Fruit fly (Drosophila melanogaster) whole organism, prepupa: ENCODE results near the gene CG13123.
A peak's percentile ranks its signal among the peaks of the same experiment; 100 is the strongest.

ENCODE experiments used
- CG11294 ChIP-seq: fragments of 200-800 bp; sonication (Bioruptor generic); IDR thresholded peaks from 2 replicates; pipeline ENCODE4 v1.3.6; 2022; ENCODE audit warnings: missing biosample characterization, missing genetic modification characterization
- CG3032 ChIP-seq: fragments of 200-800 bp; optimal IDR thresholded peaks from 2 replicates; lab custom pipeline; 2019; ENCODE audit warnings: missing biosample characterization, mild to moderate bottlenecking, missing genetic modification characterization, moderate library complexity
- CG3919 ChIP-seq: fragments of 200-800 bp; sonication (Bioruptor generic); optimal IDR thresholded peaks from 3 replicates; lab custom pipeline; 2016; ENCODE audit warnings: missing biosample characterization, missing genetic modification characterization
- CG6808 ChIP-seq: fragments of 200-800 bp; sonication (Bioruptor generic); optimal IDR thresholded peaks from 3 replicates; lab custom pipeline; 2017; ENCODE audit warnings: missing biosample characterization, missing genetic modification characterization, mild to moderate bottlenecking, moderate library complexity, missing genetic modification reagents
- CG8319 ChIP-seq: fragments of 200-800 bp; sonication (Bioruptor generic); optimal IDR thresholded peaks from 3 replicates; lab custom pipeline; 2016; ENCODE audit warnings: missing biosample characterization, missing genetic modification characterization
- Gug ChIP-seq: fragments of 200-800 bp; sonication (Bioruptor generic); IDR thresholded peaks from 2 replicates; pipeline ENCODE4 v1.3.6; 2022; ENCODE audit warnings: missing biosample characterization, missing genetic modification characterization
- Hr38 ChIP-seq: sonication (Bioruptor generic); optimal IDR thresholded peaks from 2 replicates; lab custom pipeline; 2016; ENCODE audit warnings: missing biosample characterization, missing genetic modification characterization
- pdm3 ChIP-seq: fragments of 200-800 bp; sonication (Bioruptor generic); optimal IDR thresholded peaks from 3 replicates; lab custom pipeline; 2016; ENCODE audit warnings: missing biosample characterization, missing genetic modification characterization
- spab ChIP-seq: fragments of 200-800 bp; sonication (Bioruptor generic); optimal IDR thresholded peaks from 2 replicates; lab custom pipeline; 2017; ENCODE audit warnings: missing biosample characterization, mild to moderate bottlenecking, missing genetic modification characterization, missing genetic modification reagents
- ss ChIP-seq, 2 experiments: fragments of 200-800 bp; sonication (Bioruptor generic); optimal IDR thresholded peaks; 2 replicates in 1 of 2; 3 replicates in 1 of 2; lab custom pipeline; 2017 to 2018; ENCODE audit warnings: mild to moderate bottlenecking in 2 of 2, missing biosample characterization in 2 of 2, missing genetic modification characterization in 2 of 2, moderate library complexity in 1 of 2
- vri ChIP-seq: fragments of 200-800 bp; sonication (Bioruptor generic); optimal IDR thresholded peaks from 3 replicates; lab custom pipeline; 2016; ENCODE audit warnings: missing biosample characterization, mild to moderate bottlenecking, missing genetic modification characterization

DNA sequence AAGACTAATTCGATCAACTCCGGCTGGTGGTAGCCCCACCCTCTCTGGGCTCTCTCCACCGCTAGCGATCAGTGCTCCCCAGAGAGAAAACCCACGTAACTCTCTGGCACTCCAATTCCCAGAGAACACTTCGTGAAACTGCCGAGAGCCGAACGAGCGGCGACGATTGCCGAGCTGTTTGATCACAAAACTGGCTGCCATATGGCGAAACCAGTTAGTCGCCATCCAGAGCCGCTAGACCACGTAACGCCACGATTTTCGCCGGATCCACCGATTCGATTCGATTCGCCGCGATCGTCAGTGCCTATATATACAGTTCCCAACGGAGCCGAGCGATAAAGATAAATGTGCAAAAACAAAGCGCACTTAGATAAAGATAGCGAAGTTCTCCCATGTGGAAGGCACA lies 10.7 kb downstream of the CG13123 start, which contains the start of gene IP3K1:
- TF ChIP-seq vri (GFP tag; lab: Kevin White, UChicago) (peak; percentile 85), CG11294 (GFP tag; lab: Robert Waterston, UW) (no peak), spab (peak; percentile 31), CG8319 (GFP tag; lab: Kevin White, UChicago) (no peak), CG3032 (tag; lab: Kevin White, UChicago) (no peak), CG6808 (GFP tag; lab: Kevin White, UChicago) (peak; percentile 43), Gug (GFP tag; lab: Robert Waterston, UW) (0 out of 2 replicates have a peak, but pooled peaks have one; percentile 42), pdm3 (GFP tag; lab: Kevin White, UChicago) (no peak), Hr38 (GFP tag; lab: Kevin White, UChicago) (no peak), ss (GFP tag; optimal IDR thresholded peaks at IDR 0.05; lab: Kevin White, UChicago) (peak; percentile 74 to 76), CG3919 (GFP tag; lab: Kevin White, UChicago) (peak; percentile 54)
